Worm (Caenorhabditis elegans) whole organism, L4 larva: ENCODE data around the gene mrpl-4.

Source experiments
- F26F4.8 ChIP-seq: fragments of 200-800 bp; sonication (Bioruptor generic); conservative IDR thresholded peaks from 2 replicates; pipeline ENCODE4 v1.3.6; 2022; ENCODE audit warnings: missing genetic modification characterization, missing compliant biosample characterization
- T20F7.1 ChIP-seq: fragments of 200-800 bp; sonication (Bioruptor generic); optimal IDR thresholded peaks from 2 replicates; lab custom pipeline; 2018; ENCODE audit warnings: mild to moderate bottlenecking, missing genetic modification characterization, missing compliant biosample characterization
- Y105C5A.15 ChIP-seq: fragments of 200-800 bp; sonication (Bioruptor generic); IDR thresholded peaks from 2 replicates; pipeline ENCODE4 v1.3.6; 2022; ENCODE audit warnings: missing genetic modification characterization, missing compliant biosample characterization
- Y5F2A.4 ChIP-seq: fragments of 200-800 bp; sonication (Bioruptor generic); optimal IDR thresholded peaks from 2 replicates; lab custom pipeline; 2018; ENCODE audit warnings: mild to moderate bottlenecking, missing genetic modification characterization, missing compliant biosample characterization
- aly-2 ChIP-seq: sonication (generic microtip); optimal IDR thresholded peaks from 2 replicates; lab custom pipeline; 2018; ENCODE audit warnings: missing biosample characterization, missing genetic modification characterization
- attf-4 ChIP-seq: sonication (generic microtip); optimal IDR thresholded peaks from 3 replicates; lab custom pipeline; 2017; ENCODE audit warnings: missing biosample characterization, missing genetic modification characterization
- ceh-20 ChIP-seq: fragments of 200-800 bp; sonication (Bioruptor generic); IDR thresholded peaks from 2 replicates; pipeline ENCODE4 v1.3.6; 2022; ENCODE audit warnings: missing genetic modification reagents, missing genetic modification characterization, missing compliant biosample characterization
- ceh-28 ChIP-seq: fragments of 150-350 bp; optimal IDR thresholded peaks from 2 replicates; lab custom pipeline; 2014; ENCODE audit warnings: missing biosample characterization, missing genetic modification reagents, missing genetic modification characterization
- ceh-44 ChIP-seq: fragments of 200-800 bp; sonication (Bioruptor generic); IDR thresholded peaks from 2 replicates; pipeline ENCODE4 v1.3.6; 2022; ENCODE audit warnings: missing genetic modification reagents, missing genetic modification characterization, missing compliant biosample characterization
- ces-1 ChIP-seq: fragments of 150-350 bp; sonication (generic microtip); optimal IDR thresholded peaks from 4 replicates; lab custom pipeline; 2014; ENCODE audit warnings: missing biosample characterization, missing genetic modification reagents, missing genetic modification characterization
- cey-2 ChIP-seq: sonication (generic microtip); optimal IDR thresholded peaks from 3 replicates; lab custom pipeline; 2017; ENCODE audit warnings: missing genetic modification characterization, mild to moderate bottlenecking, missing compliant biosample characterization, antibody characterized with exemption, borderline replicate concordance; ENCODE audit not compliant: insufficient read depth
- ctbp-1 ChIP-seq: fragments of 200-800 bp; sonication (Bioruptor generic); IDR thresholded peaks from 2 replicates; pipeline ENCODE4 v1.3.6; 2022; ENCODE audit warnings: missing genetic modification reagents, missing genetic modification characterization, missing compliant biosample characterization
- daf-8 ChIP-seq: fragments of 200-800 bp; sonication (Bioruptor generic); IDR thresholded peaks from 2 replicates; pipeline ENCODE4 v1.3.6; 2022; ENCODE audit warnings: missing genetic modification characterization, missing compliant biosample characterization
- dve-1 ChIP-seq: sonication (generic microtip); optimal IDR thresholded peaks from 2 replicates; lab custom pipeline; 2017; ENCODE audit warnings: antibody characterized with exemption, mild to moderate bottlenecking, missing genetic modification characterization, missing compliant biosample characterization; ENCODE audit not compliant: insufficient read depth
- hlh-30 ChIP-seq: sonication (generic microtip); optimal IDR thresholded peaks from 2 replicates; lab custom pipeline; 2017; ENCODE audit warnings: antibody characterized with exemption, mild to moderate bottlenecking, missing genetic modification characterization, missing compliant biosample characterization; ENCODE audit not compliant: insufficient read depth
- jun-1 ChIP-seq: fragments of 150-350 bp; optimal IDR thresholded peaks from 2 replicates; lab custom pipeline; 2014; ENCODE audit warnings: missing biosample characterization, missing genetic modification reagents, missing genetic modification characterization
- lim-7 ChIP-seq: fragments of 200-800 bp; sonication (Bioruptor generic); IDR thresholded peaks from 2 replicates; pipeline ENCODE4 v1.3.6; 2022; ENCODE audit warnings: missing genetic modification characterization, missing compliant biosample characterization
- lin-1 ChIP-seq: fragments of 200-800 bp; sonication (Bioruptor generic); IDR thresholded peaks from 2 replicates; pipeline ENCODE4 v1.3.6; 2022; ENCODE audit warnings: missing genetic modification reagents, missing genetic modification characterization, missing compliant biosample characterization
- lin-15B ChIP-seq: fragments of 150-350 bp; sonication (generic microtip); optimal IDR thresholded peaks from 3 replicates; lab custom pipeline; 2014; ENCODE audit warnings: missing biosample characterization, missing genetic modification characterization
- lin-29 ChIP-seq: fragments of 200-800 bp; sonication (Bioruptor generic); IDR thresholded peaks from 2 replicates; pipeline ENCODE4 v1.3.6; 2022; ENCODE audit warnings: missing genetic modification reagents, missing genetic modification characterization, missing compliant biosample characterization
- lin-38 ChIP-seq: fragments of 200-800 bp; sonication (Bioruptor generic); IDR thresholded peaks from 2 replicates; pipeline ENCODE4 v1.3.6; 2022; ENCODE audit warnings: missing genetic modification reagents, missing genetic modification characterization, missing compliant biosample characterization
- madf-5 ChIP-seq, 2 experiments: fragments of 200-800 bp; sonication (Bioruptor generic); IDR thresholded peaks; 2 replicates each; pipeline ENCODE4 v1.3.6; 2022; ENCODE audit warnings: missing compliant biosample characterization in 2 of 2, missing genetic modification characterization in 2 of 2
- mes-2 ChIP-seq: sonication (generic microtip); optimal IDR thresholded peaks from 2 replicates; lab custom pipeline; 2016; ENCODE audit warnings: missing genotype, mild to moderate bottlenecking, missing genetic modification characterization, missing compliant biosample characterization; ENCODE audit not compliant: poor library complexity, severe bottlenecking
- nhr-102 ChIP-seq: sonication (generic microtip); optimal IDR thresholded peaks from 2 replicates; lab custom pipeline; 2016; ENCODE audit warnings: mild to moderate bottlenecking, missing genetic modification characterization, moderate library complexity, missing compliant biosample characterization
- nhr-237 ChIP-seq: sonication (generic microtip); optimal IDR thresholded peaks from 2 replicates; lab custom pipeline; 2017; ENCODE audit warnings: missing biosample characterization, missing genetic modification characterization
- nhr-25 ChIP-seq: sonication (generic microtip); optimal IDR thresholded peaks from 2 replicates; lab custom pipeline; 2017; ENCODE audit warnings: missing genetic modification characterization, mild to moderate bottlenecking, missing compliant biosample characterization, antibody characterized with exemption, moderate library complexity, borderline replicate concordance; ENCODE audit not compliant: insufficient read depth
- nhr-28 ChIP-seq: fragments of 150-350 bp; optimal IDR thresholded peaks from 2 replicates; lab custom pipeline; 2014; ENCODE audit warnings: missing biosample characterization, missing genetic modification characterization
- nhr-41 ChIP-seq: fragments of 200-800 bp; sonication (Bioruptor generic); IDR thresholded peaks from 2 replicates; pipeline ENCODE4 v1.3.6; 2022; ENCODE audit warnings: missing genetic modification reagents, missing genetic modification characterization, missing compliant biosample characterization
- nhr-42 ChIP-seq: fragments of 200-800 bp; sonication (Bioruptor generic); IDR thresholded peaks from 2 replicates; pipeline ENCODE4 v1.3.6; 2022; ENCODE audit warnings: missing genetic modification characterization, missing compliant biosample characterization
- nhr-48 ChIP-seq: sonication (generic microtip); optimal IDR thresholded peaks from 2 replicates; lab custom pipeline; 2016; ENCODE audit warnings: mild to moderate bottlenecking, missing genetic modification characterization, missing compliant biosample characterization
- nhr-77 ChIP-seq: fragments of 150-350 bp; optimal IDR thresholded peaks from 2 replicates; lab custom pipeline; 2014; ENCODE audit warnings: missing biosample characterization, missing genetic modification characterization
- pha-4 ChIP-seq, 2 experiments: fragments of 150-350 bp in 1 of 2; fragments of 200-800 bp in 1 of 2; sonication (Bioruptor generic) in 1 of 2; IDR thresholded peaks in 1 of 2; optimal IDR thresholded peaks in 1 of 2; 2 replicates each; pipeline versions ENCODE4 v1.3.6 to Lab custom; 2014 to 2022; ENCODE audit warnings: missing genetic modification characterization in 2 of 2, missing genetic modification reagents in 2 of 2, missing biosample characterization in 1 of 2, missing compliant biosample characterization in 1 of 2
- set-16 ChIP-seq: fragments of 200-800 bp; sonication (Bioruptor generic); IDR thresholded peaks from 2 replicates; pipeline ENCODE4 v1.3.6; 2022; ENCODE audit warnings: missing genetic modification reagents, missing genetic modification characterization, missing compliant biosample characterization
- snpc-1.2 ChIP-seq: fragments of 200-800 bp; sonication (Bioruptor generic); IDR thresholded peaks from 2 replicates; pipeline ENCODE4 v1.3.6; 2022; ENCODE audit warnings: missing genetic modification reagents, missing genetic modification characterization, missing compliant biosample characterization
- snpc-4 ChIP-seq: fragments of 150-350 bp; optimal IDR thresholded peaks from 2 replicates; lab custom pipeline; 2014; ENCODE audit warnings: missing biosample characterization, missing genetic modification characterization
- spr-3 ChIP-seq: fragments of 200-800 bp; sonication (Bioruptor generic); optimal IDR thresholded peaks from 2 replicates; lab custom pipeline; 2018; ENCODE audit warnings: mild to moderate bottlenecking, missing genetic modification characterization, missing compliant biosample characterization
- tra-1 ChIP-seq: fragments of 200-800 bp; sonication (Bioruptor generic); IDR thresholded peaks from 2 replicates; pipeline ENCODE4 v1.3.6; 2022; ENCODE audit warnings: missing genetic modification reagents, missing genetic modification characterization, missing compliant biosample characterization
- unc-130 ChIP-seq: sonication (generic microtip); optimal IDR thresholded peaks from 2 replicates; lab custom pipeline; 2016; ENCODE audit warnings: missing genetic modification reagents, missing genetic modification characterization, missing compliant biosample characterization
- unc-62 ChIP-seq, 3 experiments: fragments of 150-350 bp in 1 of 3; sonication (generic microtip); optimal IDR thresholded peaks in 2 of 3; peaks in 1 of 3; 1 replicate in 1 of 3; 2 replicates in 2 of 3; lab custom pipeline; 2014 to 2017; ENCODE audit warnings: missing biosample characterization in 3 of 3, missing genetic modification characterization in 3 of 3, missing genetic modification reagents in 3 of 3, missing genotype in 1 of 3
- zfp-2 ChIP-seq: sonication (generic microtip); optimal IDR thresholded peaks from 2 replicates; lab custom pipeline; 2016; ENCODE audit warnings: mild to moderate bottlenecking, missing genetic modification characterization, missing compliant biosample characterization

The mrpl-4 gene

DNA sequence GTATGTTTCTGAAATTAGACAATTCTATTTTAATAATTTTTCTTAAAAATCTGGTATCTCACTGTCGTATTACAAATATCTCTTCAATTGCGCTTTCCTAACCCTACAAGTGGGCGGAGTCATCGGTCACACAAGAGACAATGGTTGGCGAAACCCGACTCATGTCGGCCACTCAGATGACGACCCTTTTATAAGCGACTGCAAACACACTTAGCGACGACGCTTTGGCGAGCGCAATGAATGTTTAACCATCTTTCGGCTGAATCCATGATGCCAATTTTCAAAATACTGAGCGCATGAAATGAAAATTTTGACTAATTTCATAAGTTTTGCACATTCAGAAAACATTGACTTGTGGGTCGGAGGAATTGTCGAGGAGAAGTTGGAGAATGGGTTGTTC is 33.3 kb downstream of the mrpl-4 start (continued):
- TF ChIP-seq nhr-77 (tag; lab: Kevin White, UChicago) (peak; percentile 79), snpc-4 (tag; lab: Kevin White, UChicago) (peak; percentile 99), unc-130 (GFP tag; lab: Kevin White, UChicago) (peak; percentile 94), mes-2 (tag; lab: Kevin White, UChicago) (peak; percentile 96), unc-62 (GFP tag; optimal IDR thresholded peaks at IDR 0.05 in 1 of 2; lab: Kevin White, UChicago) (no peak), unc-62 (tag; optimal IDR thresholded peaks at IDR 0.05; lab: Kevin White, UChicago) (no peak), ceh-28 (tag; lab: Kevin White, UChicago) (no peak), zfp-2 (tag; lab: Kevin White, UChicago) (peak; percentile 86), nhr-102 (tag; lab: Kevin White, UChicago) (peak; percentile 97), ceh-20 (GFP tag; lab: Robert Waterston, UW) (peak; percentile 97), T20F7.1 (GFP tag; lab: Kevin White, UChicago) (peak; percentile 87), Y105C5A.15 (GFP tag; lab: Robert Waterston, UW) (peak; percentile 100), snpc-1.2 (peak; percentile 98), tra-1 (GFP tag; lab: Robert Waterston, UW) (peak; percentile 99), set-16 (GFP tag; lab: Robert Waterston, UW) (no peak; the same call in 1 of the 2 replicates), hlh-30 (tag; lab: Kevin White, UChicago) (peak; percentile 70), jun-1 (tag; lab: Kevin White, UChicago) (peak; percentile 89), lin-1 (GFP tag; lab: Robert Waterston, UW) (peak; percentile 99), cey-2 (tag; lab: Kevin White, UChicago) (no peak), lim-7 (GFP tag; lab: Robert Waterston, UW) (peak; percentile 100), nhr-41 (peak; percentile 100), ces-1 (peak; percentile 74), madf-5 (GFP tag; IDR thresholded peaks at IDR 0.05; lab: Robert Waterston, UW) (peak in 1 of 2 experiments; percentile 99), daf-8 (GFP tag; lab: Robert Waterston, UW) (peak; percentile 98), pha-4 (GFP tag; IDR thresholded peaks at IDR 0.05; lab: Robert Waterston, UW) (peak; percentile 99), pha-4 (tag; optimal IDR thresholded peaks at IDR 0.05; lab: Kevin White, UChicago) (no peak), nhr-42 (GFP tag; lab: Robert Waterston, UW) (peak; percentile 98)

DNA sequence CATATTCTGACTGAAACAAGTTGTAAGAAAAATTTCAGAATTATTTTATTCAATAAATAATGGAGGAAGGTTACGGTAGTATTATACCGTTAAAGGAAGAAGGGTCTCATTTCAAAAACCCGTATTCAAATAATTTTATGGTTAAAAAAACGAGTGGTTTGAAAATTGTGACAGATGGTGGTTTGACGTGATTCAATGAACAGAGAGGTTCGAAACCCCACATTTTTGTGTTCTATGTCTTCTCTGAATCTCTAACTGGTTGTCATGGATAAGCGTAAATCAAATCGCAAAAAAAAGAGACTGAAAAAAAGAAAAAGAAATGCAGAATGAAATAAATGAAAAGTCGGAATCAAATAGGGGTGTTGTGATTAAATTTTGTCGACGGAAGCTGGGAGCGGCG is 40.3 kb downstream of the mrpl-4 start, which contains the start of gene ZK994.6:
ZK994.6 (minus strand) TSS at position 101 of the 400 bp plus-strand sequence.
- TF ChIP-seq Y5F2A.4 (GFP tag; lab: Kevin White, UChicago) (no peak), nhr-237 (no peak), lin-15B (tag; lab: Kevin White, UChicago) (no peak), nhr-41 (no peak)
- TF ChIP-seq, all 104 proteins: peak for 0

DNA sequence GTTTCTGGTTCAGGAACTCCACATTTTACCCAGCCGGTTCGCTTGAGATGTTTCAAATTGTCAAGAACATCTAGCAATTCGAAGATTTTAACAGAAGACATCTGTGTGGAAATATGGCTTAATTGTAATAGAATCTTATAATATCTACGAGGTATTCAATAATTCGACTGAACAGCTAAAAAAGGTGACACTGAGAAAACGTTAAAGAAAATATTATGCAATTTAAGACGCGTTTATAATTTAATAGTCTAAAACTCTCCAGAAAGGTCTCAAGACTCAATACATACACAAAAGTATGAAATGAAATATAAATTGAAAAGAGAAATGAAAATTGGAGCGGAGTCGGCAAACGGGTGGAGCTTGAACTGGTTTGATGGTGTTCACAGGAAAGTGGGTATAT is 46.3 kb downstream of the mrpl-4 start, which contains the start of gene F45F2.9:
F45F2.9 (minus strand) TSS at position 101 of the 400 bp plus-strand sequence.
- TF ChIP-seq ctbp-1 (GFP tag; lab: Robert Waterston, UW) (no peak), spr-3 (GFP tag; lab: Kevin White, UChicago) (no peak), attf-4 (tag; lab: Kevin White, UChicago) (no peak), lin-38 (GFP tag; lab: Robert Waterston, UW) (no peak), aly-2 (tag; lab: Kevin White, UChicago) (no peak), ceh-44 (GFP tag; lab: Robert Waterston, UW) (no peak), nhr-28 (tag; lab: Kevin White, UChicago) (no peak), nhr-25 (tag; lab: Kevin White, UChicago) (no peak), nhr-48 (tag; lab: Kevin White, UChicago) (no peak), F26F4.8 (GFP tag; lab: Robert Waterston, UW) (no peak), lin-29 (GFP tag; lab: Robert Waterston, UW) (no peak), dve-1 (tag; lab: Kevin White, UChicago) (no peak), snpc-1.2 (no peak), nhr-42 (GFP tag; lab: Robert Waterston, UW) (no peak), Y5F2A.4 (GFP tag; lab: Kevin White, UChicago) (no peak)
